Worm (Caenorhabditis elegans) whole organism, mixed stage, embryonic: ENCODE data around the gene abcf-1.

Source experiments
- pha-4 ChIP-seq: fragments of 150-350 bp; optimal IDR thresholded peaks from 2 replicates; lab custom pipeline; 2018; ENCODE audit warnings: missing biosample characterization, missing genetic modification reagents, missing genetic modification characterization
- ztf-11 ChIP-seq: fragments of 150-350 bp; optimal IDR thresholded peaks from 2 replicates; lab custom pipeline; 2014; ENCODE audit warnings: missing biosample characterization, missing genetic modification characterization

ce11 chrV:12803274-12803673 is 40.1 kb upstream of the abcf-1 start, which contains the start of gene srbc-45:
- TF ChIP-seq pha-4 (tag; lab: Kevin White, UChicago) (no peak), ztf-11 (tag; lab: Kevin White, UChicago) (no peak)
